Worm (Caenorhabditis elegans) whole organism, young adult: ENCODE measurements around the gene lgc-20.

Experiments
- B0019.2 ChIP-seq: fragments of 200-800 bp; sonication (Bioruptor generic); conservative IDR thresholded peaks from 2 replicates; pipeline ENCODE4 v1.3.6; 2022; ENCODE audit warnings: missing genetic modification reagents, missing genetic modification characterization, missing compliant biosample characterization
- B0035.1 ChIP-seq: sonication (generic microtip); optimal IDR thresholded peaks from 2 replicates; lab custom pipeline; 2016; ENCODE audit warnings: missing genetic modification characterization, mild to moderate bottlenecking, missing compliant biosample characterization, missing genotype, missing genetic modification reagents
- B0336.3 ChIP-seq: fragments of 200-800 bp; sonication (Bioruptor generic); IDR thresholded peaks from 2 replicates; pipeline ENCODE4 v1.3.6; 2022; ENCODE audit warnings: missing genetic modification characterization, missing compliant biosample characterization
- C06A6.2 ChIP-seq: fragments of 200-800 bp; sonication (Bioruptor generic); conservative IDR thresholded peaks from 2 replicates; pipeline ENCODE4 v1.3.6; 2022; ENCODE audit warnings: missing genetic modification characterization, missing compliant biosample characterization
- C17E4.6 ChIP-seq: fragments of 200-800 bp; sonication (Bioruptor generic); IDR thresholded peaks from 2 replicates; pipeline ENCODE4 v1.3.6; 2022; ENCODE audit warnings: missing genetic modification reagents, missing genetic modification characterization, missing compliant biosample characterization
- F22D6.2 ChIP-seq: sonication (generic microtip); optimal IDR thresholded peaks from 2 replicates; lab custom pipeline; 2016; ENCODE audit warnings: mild to moderate bottlenecking, missing genetic modification characterization, missing compliant biosample characterization
- F33H1.4 ChIP-seq: fragments of 200-800 bp; sonication (Bioruptor generic); IDR thresholded peaks from 2 replicates; pipeline ENCODE4 v1.3.6; 2022; ENCODE audit warnings: missing genetic modification reagents, missing genetic modification characterization, missing compliant biosample characterization
- F55B11.4 ChIP-seq: sonication (generic microtip); optimal IDR thresholded peaks from 2 replicates; lab custom pipeline; 2016; ENCODE audit warnings: missing compliant biosample characterization, missing genetic modification characterization, borderline replicate concordance; ENCODE audit not compliant: insufficient read depth
- Y67H2A.10 ChIP-seq: fragments of 200-800 bp; sonication (Bioruptor generic); conservative IDR thresholded peaks from 2 replicates; pipeline ENCODE4 v1.3.6; 2022; ENCODE audit warnings: missing genetic modification reagents, missing genetic modification characterization, missing compliant biosample characterization
- attf-5 ChIP-seq: fragments of 200-800 bp; sonication (Bioruptor generic); optimal IDR thresholded peaks from 2 replicates; lab custom pipeline; 2018; ENCODE audit warnings: mild to moderate bottlenecking, missing genetic modification characterization, missing compliant biosample characterization
- bed-2 ChIP-seq: fragments of 200-800 bp; sonication (Bioruptor generic); IDR thresholded peaks from 2 replicates; pipeline ENCODE4 v1.3.6; 2022; ENCODE audit warnings: missing genetic modification reagents, missing genetic modification characterization, missing compliant biosample characterization
- cebp-1 ChIP-seq, 2 experiments: fragments of 200-800 bp in 1 of 2; sonication (Bioruptor generic) in 1 of 2; sonication (generic microtip) in 1 of 2; IDR thresholded peaks in 1 of 2; optimal IDR thresholded peaks in 1 of 2; 2 replicates each; pipeline versions ENCODE4 v1.3.6 to Lab custom; 2017 to 2022; ENCODE audit warnings: missing compliant biosample characterization in 2 of 2, missing genetic modification characterization in 2 of 2, mild to moderate bottlenecking in 1 of 2, missing genetic modification reagents in 1 of 2, moderate library complexity in 1 of 2
- ceh-58 ChIP-seq: fragments of 200-800 bp; sonication (Bioruptor generic); IDR thresholded peaks from 2 replicates; pipeline ENCODE4 v1.3.6; 2022; ENCODE audit warnings: missing genetic modification characterization, missing compliant biosample characterization
- ceh-91 ChIP-seq: fragments of 200-800 bp; sonication (Bioruptor generic); IDR thresholded peaks from 2 replicates; pipeline ENCODE4 v1.3.6; 2022; ENCODE audit warnings: missing genetic modification reagents, missing genetic modification characterization, missing compliant biosample characterization
- egl-44 ChIP-seq: fragments of 200-800 bp; sonication (Bioruptor generic); IDR thresholded peaks from 2 replicates; pipeline ENCODE4 v1.3.6; 2022; ENCODE audit warnings: missing genetic modification reagents, missing genetic modification characterization, missing compliant biosample characterization
- egrh-3 ChIP-seq: fragments of 200-800 bp; sonication (Bioruptor generic); IDR thresholded peaks from 2 replicates; pipeline ENCODE4 v1.3.6; 2022; ENCODE audit warnings: missing genetic modification reagents, missing genetic modification characterization, missing compliant biosample characterization
- hlh-26 ChIP-seq: fragments of 200-800 bp; sonication (Bioruptor generic); conservative IDR thresholded peaks from 2 replicates; pipeline ENCODE4 v1.3.6; 2022; ENCODE audit warnings: missing genetic modification reagents, missing genetic modification characterization, missing compliant biosample characterization
- hmg-20 ChIP-seq: fragments of 200-800 bp; sonication (Bioruptor generic); IDR thresholded peaks from 2 replicates; pipeline ENCODE4 v1.3.6; 2022; ENCODE audit warnings: missing genetic modification reagents, missing genetic modification characterization, missing compliant biosample characterization
- hsf-1 ChIP-seq: fragments of 200-800 bp; sonication (Bioruptor generic); IDR thresholded peaks from 2 replicates; pipeline ENCODE4 v1.3.6; 2022; ENCODE audit warnings: missing genetic modification reagents, missing genetic modification characterization, missing compliant biosample characterization
- let-607 ChIP-seq, 2 experiments: fragments of 200-800 bp in 1 of 2; sonication (Bioruptor generic) in 1 of 2; sonication (generic microtip) in 1 of 2; optimal IDR thresholded peaks; 2 replicates each; lab custom pipeline; 2016 to 2018; ENCODE audit warnings: mild to moderate bottlenecking in 2 of 2, missing compliant biosample characterization in 2 of 2, missing genetic modification characterization in 2 of 2, moderate library complexity in 2 of 2, missing genotype in 1 of 2
- lin-26 ChIP-seq: fragments of 200-800 bp; sonication (Bioruptor generic); IDR thresholded peaks from 2 replicates; pipeline ENCODE4 v1.3.6; 2022; ENCODE audit warnings: missing genetic modification reagents, missing genetic modification characterization, missing compliant biosample characterization
- lin-54 ChIP-seq: fragments of 200-800 bp; sonication (Bioruptor generic); optimal IDR thresholded peaks from 2 replicates; lab custom pipeline; 2018; ENCODE audit warnings: mild to moderate bottlenecking, missing genetic modification characterization, missing compliant biosample characterization
- lir-1 ChIP-seq: fragments of 200-800 bp; sonication (Bioruptor generic); conservative IDR thresholded peaks from 2 replicates; pipeline ENCODE4 v1.3.6; 2022; ENCODE audit warnings: missing genetic modification reagents, missing genetic modification characterization, missing compliant biosample characterization
- lsl-1 ChIP-seq: fragments of 200-800 bp; sonication (Bioruptor generic); optimal IDR thresholded peaks from 2 replicates; lab custom pipeline; 2018; ENCODE audit warnings: mild to moderate bottlenecking, missing genetic modification characterization, moderate library complexity, missing compliant biosample characterization
- madf-10 ChIP-seq: sonication (generic microtip); optimal IDR thresholded peaks from 2 replicates; lab custom pipeline; 2016; ENCODE audit warnings: mild to moderate bottlenecking, missing genetic modification characterization, missing compliant biosample characterization
- madf-3 ChIP-seq: fragments of 200-800 bp; sonication (Bioruptor generic); IDR thresholded peaks from 2 replicates; pipeline ENCODE4 v1.3.6; 2022; ENCODE audit warnings: missing genetic modification reagents, missing genetic modification characterization, missing compliant biosample characterization
- madf-6 ChIP-seq: fragments of 200-800 bp; sonication (Bioruptor generic); IDR thresholded peaks from 2 replicates; pipeline ENCODE4 v1.3.6; 2022; ENCODE audit warnings: missing genetic modification reagents, missing genetic modification characterization, missing compliant biosample characterization
- mcd-1 ChIP-seq: fragments of 200-800 bp; sonication (Bioruptor generic); IDR thresholded peaks from 2 replicates; pipeline ENCODE4 v1.3.6; 2022; ENCODE audit warnings: missing genetic modification reagents, missing genetic modification characterization, missing compliant biosample characterization
- nhr-80 ChIP-seq: sonication (generic microtip); optimal IDR thresholded peaks from 2 replicates; lab custom pipeline; 2016; ENCODE audit warnings: missing genetic modification characterization, missing compliant biosample characterization
- pbrm-1 ChIP-seq: fragments of 200-800 bp; sonication (Bioruptor generic); IDR thresholded peaks from 2 replicates; pipeline ENCODE4 v1.3.6; 2022; ENCODE audit warnings: missing genetic modification reagents, missing genetic modification characterization, missing compliant biosample characterization
- rcor-1 ChIP-seq: fragments of 200-800 bp; sonication (Bioruptor generic); IDR thresholded peaks from 2 replicates; pipeline ENCODE4 v1.3.6; 2022; ENCODE audit warnings: missing genetic modification reagents, missing genetic modification characterization, missing compliant biosample characterization
- rpc-1 ChIP-seq, 2 experiments: fragments of 150-350 bp in 1 of 2; sonication (generic microtip) in 1 of 2; optimal IDR thresholded peaks; 2 replicates each; lab custom pipeline; 2014 to 2018; ENCODE audit warnings: missing biosample characterization in 1 of 2, missing genetic modification characterization in 1 of 2, missing genetic modification reagents in 1 of 2, missing genotype in 1 of 2
- sea-2 ChIP-seq: fragments of 200-800 bp; sonication (Bioruptor generic); IDR thresholded peaks from 2 replicates; pipeline ENCODE4 v1.3.6; 2022; ENCODE audit warnings: missing genetic modification characterization, missing compliant biosample characterization
- snpc-1.3 ChIP-seq: sonication (generic microtip); optimal IDR thresholded peaks from 2 replicates; lab custom pipeline; 2017; ENCODE audit warnings: missing genetic modification characterization, mild to moderate bottlenecking, missing compliant biosample characterization, antibody characterized with exemption, moderate library complexity, missing genotype, missing genetic modification reagents; ENCODE audit not compliant: insufficient read depth
- snpc-3.4 ChIP-seq: sonication (generic microtip); optimal IDR thresholded peaks from 2 replicates; lab custom pipeline; 2017; ENCODE audit warnings: missing genetic modification characterization, mild to moderate bottlenecking, missing compliant biosample characterization, antibody characterized with exemption, moderate library complexity, missing genotype, missing genetic modification reagents
- snpc-4 ChIP-seq, 5 experiments: fragments of 150-350 bp in 1 of 5; sonication (generic microtip) in 4 of 5; optimal IDR thresholded peaks; 2 replicates each; lab custom pipeline; 2014 to 2018; ENCODE audit warnings: missing genetic modification characterization in 5 of 5, missing biosample characterization in 3 of 5, antibody characterized with exemption in 2 of 5, mild to moderate bottlenecking in 2 of 5, missing compliant biosample characterization in 2 of 5, missing genotype in 2 of 5, moderate library complexity in 2 of 5, missing genetic modification reagents in 1 of 5
- somi-1 ChIP-seq: fragments of 200-800 bp; sonication (Bioruptor generic); optimal IDR thresholded peaks from 2 replicates; lab custom pipeline; 2018; ENCODE audit warnings: mild to moderate bottlenecking, missing genetic modification characterization, missing compliant biosample characterization
- zfh-2 ChIP-seq: fragments of 200-800 bp; sonication (Bioruptor generic); conservative IDR thresholded peaks from 2 replicates; pipeline ENCODE4 v1.3.6; 2022; ENCODE audit warnings: missing genetic modification reagents, missing genetic modification characterization, missing compliant biosample characterization
- ztf-6 ChIP-seq: fragments of 200-800 bp; sonication (Bioruptor generic); IDR thresholded peaks from 2 replicates; pipeline ENCODE4 v1.3.6; 2022; ENCODE audit warnings: missing genetic modification reagents, missing genetic modification characterization, missing compliant biosample characterization

The lgc-20 gene

DNA sequence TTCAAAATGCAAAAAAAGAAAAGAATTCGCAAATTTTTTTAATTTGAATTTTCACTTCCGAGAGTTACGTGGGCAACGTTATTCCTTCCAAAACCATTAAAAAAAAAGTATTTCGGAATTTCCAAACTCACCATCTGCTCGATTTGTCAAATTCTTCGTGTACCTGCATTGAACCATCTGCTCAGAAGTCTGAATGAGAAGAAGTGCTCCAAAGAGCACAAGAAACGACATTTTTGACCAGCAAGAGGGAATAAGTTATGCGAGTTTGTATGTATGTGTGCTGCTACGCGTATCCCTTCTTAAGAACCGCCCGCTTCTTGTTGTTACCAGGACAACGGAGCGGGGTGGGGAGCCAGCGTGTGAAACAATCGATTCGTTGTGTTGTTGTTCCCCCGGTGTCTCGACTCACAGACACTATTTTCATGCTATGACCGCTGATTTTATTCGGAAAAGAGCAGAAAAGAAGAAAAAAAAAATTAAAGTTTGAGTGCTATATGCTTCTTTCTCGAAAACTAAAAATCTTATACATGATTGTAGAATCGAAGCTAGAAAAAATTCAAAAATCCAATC is at the start of gene lgc-20:
Gene lgc-20 (minus strand): TSS at position 311 of the 570 bp plus-strand sequence.
- TF ChIP-seq lin-26 (GFP tag; lab: Robert Waterston, UW) (peak; percentile 59; the same call in 1 of the 2 replicates), ceh-91 (GFP tag; lab: Robert Waterston, UW) (0 out of 2 replicates have a peak, but pooled peaks have one; percentile 4), B0019.2 (GFP tag; lab: Robert Waterston, UW) (no peak), madf-3 (0 out of 2 replicates have a peak, but pooled peaks have one; percentile 18), hsf-1 (peak; percentile 58; the same call in 1 of the 2 replicates)

DNA sequence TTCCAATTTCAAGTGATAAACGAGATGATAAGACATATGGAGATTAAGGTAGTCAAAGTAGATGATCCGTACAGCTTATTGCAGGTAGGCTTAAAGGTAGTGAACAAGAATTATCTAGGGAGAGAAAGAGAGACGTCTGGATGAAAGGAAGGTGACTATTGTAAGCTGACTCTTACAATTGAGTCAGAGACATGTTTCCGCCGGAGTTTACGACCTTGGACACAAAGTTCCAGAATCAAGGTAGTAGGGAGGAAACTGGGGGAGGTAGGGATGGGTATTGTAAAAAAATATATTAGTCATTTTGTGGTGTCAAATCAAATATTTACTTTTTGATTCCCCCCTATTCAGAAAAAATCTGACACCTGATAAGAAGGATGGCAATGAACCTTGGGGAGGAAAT is 49.0 kb upstream of the lgc-20 start:
- TF ChIP-seq F33H1.4 (GFP tag; lab: Robert Waterston, UW) = no peak
- TF ChIP-seq sea-2 (GFP tag; lab: Robert Waterston, UW) = no peak

DNA sequence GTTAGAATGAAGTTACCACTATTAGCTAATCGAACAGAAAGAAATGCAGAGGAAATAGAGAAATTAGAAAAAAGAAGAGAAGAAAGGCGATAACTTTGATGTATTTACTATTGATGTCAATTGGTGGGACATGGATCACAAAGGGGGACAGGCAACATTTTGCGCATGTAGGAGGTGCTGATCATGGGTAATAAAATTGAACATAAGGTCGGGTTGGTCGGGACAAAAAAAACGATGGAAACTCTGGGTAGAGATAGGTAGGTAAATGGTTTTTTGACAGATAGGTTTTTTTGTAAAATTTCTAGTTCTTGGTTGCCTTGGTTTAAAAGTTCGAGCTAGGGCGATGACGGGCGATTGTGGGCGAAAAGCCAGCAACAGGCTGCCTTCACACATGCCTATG is 47.5 kb upstream of the lgc-20 start, which contains the start of gene shn-1:
Gene shn-1 (minus strand): TSS at position 101 of the 400 bp plus-strand sequence.
- TF ChIP-seq B0035.1 (no peak), lir-1 (GFP tag; lab: Robert Waterston, UW) (no peak), somi-1 (GFP tag; lab: Kevin White, UChicago) (no peak), cebp-1 (GFP tag; IDR thresholded peaks at IDR 0.05; lab: Robert Waterston, UW) (no peak), cebp-1 (tag; optimal IDR thresholded peaks at IDR 0.05; lab: Kevin White, UChicago) (no peak), hlh-26 (no peak), F55B11.4 (no peak), madf-3 (no peak), lin-26 (GFP tag; lab: Robert Waterston, UW) (no peak), madf-10 (tag; lab: Kevin White, UChicago) (no peak), egl-44 (GFP tag; lab: Robert Waterston, UW) (no peak), mcd-1 (GFP tag; lab: Robert Waterston, UW) (no peak), B0336.3 (GFP tag; lab: Robert Waterston, UW) (no peak), let-607 (tag; optimal IDR thresholded peaks at IDR 0.05; lab: Kevin White, UChicago) (no peak), snpc-3.4 (no peak)

- TF ChIP-seq snpc-1.3 (tag; lab: Kevin White, UChicago) (no peak), zfh-2 (peak; percentile 73), hlh-26 (no peak), attf-5 (GFP tag; lab: Kevin White, UChicago) (no peak), lir-1 (GFP tag; lab: Robert Waterston, UW) (no peak), rcor-1 (GFP tag; lab: Robert Waterston, UW) (no peak), hmg-20 (GFP tag; lab: Robert Waterston, UW) (no peak), ceh-58 (0 out of 2 replicates have a peak, but pooled peaks have one; percentile 24), rpc-1 (optimal IDR thresholded peaks at IDR 0.05; lab: Kevin White, UChicago) (no peak), rpc-1 (tag; optimal IDR thresholded peaks at IDR 0.05; lab: Kevin White, UChicago) (no peak), egrh-3 (GFP tag; lab: Robert Waterston, UW) (peak; percentile 8; the same call in 1 of the 2 replicates)
Observed at ce11 chrII:11386950-11387349, 43.5 kb upstream of the lgc-20 start.

DNA sequence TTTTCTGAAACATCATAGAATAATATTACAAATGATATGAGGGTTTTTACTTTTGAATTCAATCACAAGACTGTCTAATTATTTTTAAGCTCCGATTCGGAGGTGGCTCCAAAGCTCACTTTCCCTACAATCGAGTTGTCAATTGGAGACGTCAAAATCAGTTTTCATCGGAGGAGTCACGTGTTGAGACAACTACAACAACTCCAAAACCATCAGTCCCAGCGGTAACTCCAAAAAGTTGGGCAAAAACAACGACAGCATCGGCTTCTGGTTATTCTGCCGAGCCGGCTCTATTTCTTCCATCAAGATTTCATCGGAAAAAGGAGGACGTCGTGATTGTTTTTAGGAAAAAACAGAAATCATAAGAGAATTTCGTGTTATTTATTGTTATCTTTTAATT is 40.7 kb upstream of the lgc-20 start:
- TF ChIP-seq lin-54 (GFP tag; lab: Kevin White, UChicago) (no peak), C06A6.2 (no peak), bed-2 (GFP tag; lab: Robert Waterston, UW) (no peak), Y67H2A.10 (no peak), nhr-80 (no peak), F22D6.2 (tag; lab: Kevin White, UChicago) (no peak), C17E4.6 (GFP tag; lab: Robert Waterston, UW) (no peak), pbrm-1 (GFP tag; lab: Robert Waterston, UW) (no peak), lsl-1 (GFP tag; lab: Kevin White, UChicago) (no peak), somi-1 (GFP tag; lab: Kevin White, UChicago) (no peak), snpc-4 (GFP tag; optimal IDR thresholded peaks at IDR 0.05; lab: Kevin White, UChicago) (no peak), snpc-4 (tag; optimal IDR thresholded peaks at IDR 0.05; lab: Kevin White, UChicago) (no peak), snpc-1.3 (tag; lab: Kevin White, UChicago) (no peak), ztf-6 (GFP tag; lab: Robert Waterston, UW) (no peak), madf-6 (GFP tag; lab: Robert Waterston, UW) (no peak)
